Fruit fly (Drosophila melanogaster): Measurements from ENCODE around the gene ine.

Gene ine

DNA sequence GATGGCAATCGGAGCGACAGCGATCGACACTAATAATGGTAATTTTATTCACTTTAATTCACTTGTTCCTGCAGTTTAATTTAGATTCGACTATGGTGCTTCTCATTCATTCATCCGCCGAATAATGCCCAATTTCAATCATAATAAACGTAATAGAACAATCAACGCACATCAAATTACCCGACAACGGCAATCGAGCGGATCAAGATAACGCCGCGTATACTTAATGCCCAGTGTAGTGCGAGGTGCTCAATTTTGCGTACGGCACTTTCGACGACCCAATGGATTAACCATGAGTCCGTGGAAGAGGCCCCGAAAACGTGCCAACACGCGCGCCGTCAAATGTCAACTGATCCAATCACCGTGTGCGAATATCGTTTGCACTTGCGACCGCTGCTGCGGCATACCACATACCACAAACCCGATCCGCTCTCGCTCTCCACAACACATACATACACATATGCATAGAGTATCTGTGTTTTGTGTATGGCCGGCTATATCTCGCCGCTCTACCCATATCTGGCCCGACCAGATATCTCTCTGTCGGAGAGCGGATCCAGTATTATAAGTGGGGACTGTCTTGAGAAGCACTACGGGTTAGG is at the start of gene ine:
TSS of gene ine (minus strand) at position 351 of the 602 bp plus-strand sequence.
- peak; percentile 2 for TF ChIP-seq noc (tag; optimal IDR thresholded peaks at IDR 0.05)

DNA sequence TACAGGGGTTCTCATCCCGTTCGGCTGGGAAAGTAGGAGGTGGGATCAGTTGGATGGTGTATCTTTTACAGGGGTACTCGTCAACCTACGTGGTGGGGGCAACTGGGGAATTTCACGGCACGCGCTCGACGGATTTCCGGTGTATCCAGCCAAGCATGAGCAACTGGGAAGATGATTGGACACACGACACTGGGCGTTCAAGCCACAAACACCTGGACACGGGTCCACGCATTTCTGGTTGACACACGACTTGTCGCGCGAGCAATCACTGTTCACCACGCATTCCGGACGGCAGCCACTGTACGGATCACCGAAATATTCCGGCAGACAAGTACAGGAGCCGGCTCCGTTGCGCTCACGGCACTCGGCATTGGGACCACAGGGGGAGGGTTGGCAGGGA is 44.5 kb upstream of the ine start:
- TF ChIP-seq noc (tag; optimal IDR thresholded peaks at IDR 0.05), result no peak

DNA sequence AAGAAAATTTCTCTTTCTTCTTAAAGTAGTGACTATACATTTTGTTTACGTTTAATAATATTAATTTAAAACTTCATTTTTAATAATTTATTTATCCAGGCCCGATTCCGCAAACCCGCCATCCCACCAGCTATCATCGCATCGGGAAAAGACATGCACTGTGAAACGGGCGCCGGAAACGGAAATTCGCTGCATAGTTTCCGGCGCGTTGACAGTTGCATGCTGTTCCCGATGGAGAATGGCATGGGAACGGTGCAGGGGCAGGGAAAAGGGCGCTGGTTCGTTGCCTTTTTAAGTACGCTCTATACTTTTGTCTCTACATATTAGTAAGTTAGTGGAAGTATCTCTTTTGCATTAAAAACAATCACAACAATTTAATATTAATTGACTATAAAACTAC is 1.2 kb upstream of the ine start:
- TF ChIP-seq noc (tag; optimal IDR thresholded peaks at IDR 0.05), result no peak

DNA sequence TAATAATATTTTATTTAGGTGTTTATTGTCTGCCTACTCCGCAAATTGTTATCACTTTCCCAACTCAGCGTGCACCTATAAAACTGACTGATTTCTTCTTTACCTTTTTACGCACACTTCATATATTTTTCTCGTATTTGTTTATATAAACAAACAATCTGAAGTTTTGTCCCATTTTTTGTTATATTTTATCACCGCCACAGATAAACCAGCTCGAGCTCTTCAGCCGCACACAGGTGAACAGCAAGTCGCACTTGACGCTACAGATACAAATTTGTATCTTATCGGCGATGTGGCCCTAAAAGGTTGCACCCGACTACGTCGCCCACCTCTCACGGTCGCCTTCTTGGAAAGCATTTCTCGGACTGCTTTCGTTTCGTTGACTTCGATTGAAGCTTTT is 1.4 kb downstream of the ine start:
- TF ChIP-seq noc (tag; optimal IDR thresholded peaks at IDR 0.05), result peak; percentile 78

DNA sequence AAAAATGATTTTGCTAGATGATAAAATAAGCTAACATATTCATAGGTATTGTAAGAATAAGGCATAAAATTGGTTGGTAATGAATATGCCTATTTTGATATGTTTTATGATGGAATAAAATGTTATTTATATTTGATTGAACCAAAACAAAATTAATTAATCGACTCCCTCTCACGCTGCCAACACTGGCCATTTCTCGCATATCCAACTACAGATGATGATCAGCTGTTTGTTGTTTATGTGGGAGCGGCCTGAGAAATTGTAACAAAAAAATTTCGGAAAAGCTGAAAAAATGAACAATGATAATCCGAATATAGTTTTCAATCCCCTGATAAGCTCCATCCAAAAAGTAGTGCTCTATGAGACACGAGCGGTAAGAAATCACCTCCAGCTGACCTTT is 11.9 kb downstream of the ine start, which contains the start of gene FIG4:
TSS of gene FIG4 (plus strand) at position 229 of the 400 bp plus-strand sequence.
- TF ChIP-seq noc (tag; optimal IDR thresholded peaks at IDR 0.05), result no peak

DNA sequence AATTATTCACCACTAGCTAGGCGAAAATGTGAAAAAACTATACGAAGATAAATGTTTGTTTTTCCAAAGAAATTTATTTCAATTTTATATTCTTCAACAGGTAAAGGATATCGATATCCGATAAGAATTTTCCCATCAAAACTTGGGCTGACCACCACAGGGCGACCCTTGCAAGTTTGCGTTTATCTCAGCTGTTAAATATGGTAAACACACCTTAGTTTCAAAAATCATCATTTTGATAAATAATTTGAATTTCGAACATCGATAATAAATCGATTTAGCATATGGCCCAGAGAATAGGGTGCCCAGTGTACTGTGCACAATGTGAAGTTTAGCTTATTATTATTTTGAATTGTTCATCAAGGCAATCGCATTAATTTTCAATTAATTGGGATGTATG is 13.5 kb downstream of the ine start, which contains the start of the genes CG15443 and Paris:
TSS of gene CG15443 (minus strand) at position 125 of the 400 bp plus-strand sequence.
TSS of gene Paris (plus strand) at position 289 of the 400 bp plus-strand sequence.
- TF ChIP-seq noc (tag; optimal IDR thresholded peaks at IDR 0.05), result no peak

DNA sequence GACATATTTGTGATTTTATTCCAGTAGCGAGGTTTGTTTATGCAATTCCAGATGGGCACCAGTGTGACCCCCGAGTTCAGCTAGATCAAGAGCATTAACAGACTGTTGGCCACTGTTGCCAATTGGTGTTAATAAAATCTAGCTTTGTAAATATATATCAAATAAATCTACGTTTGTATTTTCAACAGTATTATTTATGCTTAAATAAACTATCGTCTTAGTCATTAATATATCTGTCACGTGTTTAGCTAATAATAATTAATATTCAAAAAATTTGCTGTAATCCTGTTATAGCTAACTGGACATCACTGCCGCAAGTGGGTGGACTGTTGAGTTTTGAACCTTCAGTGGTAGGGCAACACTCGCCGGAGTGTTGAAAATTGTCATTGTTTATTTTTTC is 17.3 kb downstream of the ine start, which contains the start of the genes mRpL27 and CG15435:
TSS of gene mRpL27 (minus strand) at position 96 of the 400 bp plus-strand sequence.
TSS of gene CG15435 (plus strand) at position 187 of the 400 bp plus-strand sequence.
- peak; percentile 56 for TF ChIP-seq noc (tag; optimal IDR thresholded peaks at IDR 0.05)

DNA sequence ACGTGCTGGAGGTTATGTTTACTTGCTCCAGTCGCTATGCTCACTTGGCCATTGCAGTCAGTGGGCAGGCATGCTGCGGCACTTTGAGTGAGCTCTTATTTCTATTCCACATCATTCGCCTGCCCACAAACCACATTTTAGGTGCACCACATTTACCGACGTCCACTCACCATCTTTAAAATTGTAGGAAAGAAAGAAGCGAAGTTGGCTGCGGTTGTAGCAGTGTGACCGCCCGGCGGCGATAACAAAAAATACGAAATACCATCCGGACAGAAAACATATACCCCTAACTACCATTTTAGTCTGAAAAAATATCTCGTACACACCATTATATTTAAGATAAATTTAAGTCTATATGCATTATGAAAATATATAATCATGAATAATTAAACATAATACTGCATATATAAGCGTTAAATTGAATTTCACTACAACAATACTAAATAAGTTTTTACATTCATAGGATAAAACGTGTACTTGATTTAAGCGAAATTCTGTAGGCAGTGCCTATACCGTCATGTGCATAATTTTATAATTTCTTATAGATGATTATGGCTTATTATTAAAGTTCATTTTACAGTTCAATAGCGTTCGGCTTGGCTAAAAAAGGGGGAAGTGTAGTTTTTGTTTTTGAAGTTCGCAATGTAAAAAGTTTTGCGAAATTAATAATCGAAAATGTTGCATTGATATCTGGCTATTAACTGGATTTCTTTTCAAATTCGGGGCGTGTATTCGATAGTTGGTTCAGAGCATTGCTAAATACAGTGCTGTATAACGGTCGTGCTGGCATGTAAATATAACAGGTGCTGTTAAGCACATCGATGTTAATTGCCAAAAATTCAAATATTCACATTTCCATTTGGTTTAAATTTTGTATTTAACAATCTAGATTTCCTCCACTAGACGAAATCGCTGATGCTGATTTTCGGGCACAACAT is 18.4 kb downstream of the ine start, which contains the start of gene RpL27A:
TSS of gene RpL27A (minus strand) at position 246 of the 938 bp plus-strand sequence.
- peak; percentile 45 for TF ChIP-seq noc (tag; optimal IDR thresholded peaks at IDR 0.05)

DNA sequence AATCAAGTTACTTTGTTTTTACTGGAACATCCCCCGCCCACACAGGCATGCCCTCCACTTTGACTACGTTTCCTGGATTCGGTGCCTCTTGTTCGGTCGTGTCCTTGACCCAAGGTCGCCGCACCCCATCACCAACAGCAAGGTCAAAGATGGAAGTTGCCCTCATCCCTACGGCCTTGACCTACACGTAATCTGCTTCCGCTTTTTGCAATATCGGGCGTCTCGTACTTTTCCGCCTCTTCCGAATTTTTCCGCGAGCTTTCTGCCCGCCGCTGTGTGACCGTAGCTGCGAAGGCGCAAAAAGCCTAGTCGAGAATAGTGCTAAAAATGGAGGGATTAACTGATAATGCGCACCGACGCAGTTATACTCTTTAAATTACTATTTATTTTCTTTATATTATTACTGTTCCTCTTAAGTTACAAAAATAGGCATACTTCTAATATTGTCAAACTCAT is 20.3 kb downstream of the ine start, which contains the start of gene Gs1l:
TSS of gene Gs1l (minus strand) at position 269 of the 456 bp plus-strand sequence.
- TF ChIP-seq noc (tag; optimal IDR thresholded peaks at IDR 0.05), result no peak

DNA sequence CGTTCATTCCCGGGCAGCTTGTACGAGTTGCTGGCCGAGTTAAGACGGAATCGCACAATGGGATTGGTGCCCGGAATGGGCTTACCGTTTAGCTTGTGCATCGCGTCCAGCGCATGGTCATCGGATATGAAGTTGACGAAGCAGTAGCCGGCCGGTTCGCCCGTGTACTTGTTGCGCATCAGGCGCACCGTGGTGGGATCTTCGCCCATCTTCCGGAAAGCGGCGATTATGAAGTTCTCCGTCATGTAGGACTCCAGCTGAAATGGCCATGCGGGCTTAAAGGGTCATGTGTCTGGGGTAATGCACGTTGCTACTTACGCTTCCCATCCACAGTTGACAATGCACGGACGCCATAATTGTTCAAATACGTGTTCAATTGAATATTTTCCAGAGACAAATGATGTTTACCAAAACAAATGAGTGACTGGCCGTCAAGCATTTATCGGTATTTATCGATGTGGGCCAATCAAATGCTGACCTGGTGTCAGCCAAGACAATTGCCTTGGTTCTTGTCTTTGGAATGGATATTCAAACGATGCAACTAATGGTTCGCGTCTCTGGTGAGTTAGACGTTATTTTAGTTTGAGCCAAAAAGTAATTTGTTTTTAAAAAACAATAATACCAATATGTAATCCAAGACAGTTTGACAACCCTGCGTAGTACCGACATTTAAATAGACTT is 22.7 kb downstream of the ine start, which contains the start of the genes Secp43 and ND-B8:
TSS of gene Secp43 (minus strand) at position 445 of the 681 bp plus-strand sequence.
TSS of gene ND-B8 (plus strand) at position 618 of the 681 bp plus-strand sequence.
- TF ChIP-seq noc (tag; optimal IDR thresholded peaks at IDR 0.05), result no peak

DNA sequence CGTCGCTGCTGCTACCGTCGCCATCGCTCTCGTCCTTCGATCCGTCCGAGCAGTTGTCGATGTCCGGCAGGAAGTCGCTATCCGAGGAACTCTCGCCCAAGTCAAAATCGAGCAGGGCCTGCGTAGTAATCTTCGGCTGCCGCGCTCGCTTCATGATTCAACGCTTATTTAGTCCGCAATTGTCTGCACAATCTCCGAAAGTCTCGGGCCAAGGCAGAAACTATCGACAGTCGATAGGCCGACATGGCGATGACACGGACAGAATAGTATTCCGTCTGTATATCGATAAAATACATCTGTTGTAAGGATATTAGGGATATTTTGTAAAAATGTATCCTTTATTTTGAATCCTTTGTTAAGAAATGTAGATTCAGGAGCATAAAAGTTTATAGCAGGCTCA is 24.0 kb downstream of the ine start, which contains the start of gene CG15439:
TSS of gene CG15439 (minus strand) at position 241 of the 400 bp plus-strand sequence.
- TF ChIP-seq noc (tag; optimal IDR thresholded peaks at IDR 0.05), result no peak

DNA sequence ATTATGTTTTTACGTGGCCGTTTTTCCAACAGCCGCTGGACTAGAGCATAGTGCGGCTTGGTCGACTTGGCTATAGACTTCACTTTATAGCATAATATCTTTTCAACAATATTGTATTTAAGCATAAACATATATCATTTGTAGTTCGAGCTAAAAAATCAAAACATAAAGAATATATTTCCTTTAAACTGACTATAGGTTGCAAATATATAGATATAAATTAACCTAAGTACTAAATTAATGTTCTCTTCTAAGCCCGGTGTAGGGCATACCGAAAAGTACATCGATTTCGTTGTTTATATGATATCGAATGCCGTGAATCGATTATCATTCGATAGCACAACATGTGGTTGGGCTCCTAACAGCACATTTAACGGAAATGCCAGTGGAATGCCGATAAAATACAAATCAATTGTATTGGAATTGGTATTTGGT is 28.2 kb downstream of the ine start, which contains the start of gene MFS18:
TSS of gene MFS18 (minus strand) at position 54 of the 435 bp plus-strand sequence.
- peak; percentile 91 for TF ChIP-seq noc (tag; optimal IDR thresholded peaks at IDR 0.05)

DNA sequence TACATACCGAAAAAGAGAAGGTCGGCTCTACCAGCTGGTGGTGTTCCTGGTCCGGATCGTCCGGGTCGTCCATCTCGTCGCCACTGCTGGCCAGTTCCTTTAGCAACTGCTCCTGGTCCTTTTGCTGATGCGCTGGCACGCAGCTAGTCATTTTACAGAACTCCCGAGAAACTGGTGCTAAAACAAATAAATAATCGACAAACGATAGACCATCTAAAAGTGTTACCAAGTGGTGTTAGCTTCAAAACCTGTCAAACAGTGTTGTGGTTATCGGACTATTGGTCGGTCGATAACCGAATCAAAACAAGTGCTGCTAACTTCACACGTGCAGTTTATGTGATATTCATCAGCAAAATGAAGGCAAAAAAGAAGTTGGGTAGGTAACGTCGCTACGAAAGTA is 32.4 kb downstream of the ine start, which contains the start of the genes morgue and Elp3:
TSS of gene morgue (minus strand) at position 224 of the 400 bp plus-strand sequence.
TSS of gene Elp3 (plus strand) at position 276 of the 400 bp plus-strand sequence.
- TF ChIP-seq noc (tag; optimal IDR thresholded peaks at IDR 0.05), result no peak

DNA sequence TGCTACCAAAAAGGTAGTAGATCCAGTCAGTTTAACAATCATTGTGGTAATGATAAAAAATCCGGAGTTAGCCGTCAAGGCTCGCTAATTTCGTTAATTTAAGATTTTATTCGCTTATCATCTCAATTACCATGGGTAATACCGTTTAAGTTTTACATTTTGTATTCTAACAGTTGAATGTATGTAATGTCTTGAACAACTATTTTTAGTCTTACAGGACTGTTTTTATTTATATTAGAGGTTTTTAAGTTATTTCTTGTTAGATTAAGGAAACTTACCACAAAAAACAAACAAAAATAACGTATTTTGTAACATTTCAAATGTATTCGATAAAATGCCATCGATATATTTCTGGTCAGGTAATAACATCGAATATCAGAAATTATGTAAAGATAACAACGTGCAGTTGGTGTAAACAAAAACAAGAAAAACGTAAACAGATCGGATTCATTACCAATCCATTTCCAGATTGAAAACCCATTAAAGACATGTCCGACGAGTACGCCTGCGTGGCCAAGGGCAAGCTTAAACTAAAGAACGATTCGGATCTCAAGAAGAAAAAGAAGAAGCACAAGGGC is 34.7 kb downstream of the ine start, which contains the start of the genes Sfp24F and CG15432:
TSS of gene Sfp24F (minus strand) at position 51 of the 578 bp plus-strand sequence.
TSS of gene CG15432 (plus strand) at position 311 of the 578 bp plus-strand sequence.
- TF ChIP-seq noc (tag; optimal IDR thresholded peaks at IDR 0.05), result no peak
